Worm (Caenorhabditis elegans) whole organism, dauer: ENCODE results near the gene nspe-6.

ENCODE experiments used
- unc-62 ChIP-seq: sonication (generic microtip); optimal IDR thresholded peaks from 2 replicates; lab custom pipeline; 2017; ENCODE audit warnings: missing biosample characterization, missing genetic modification reagents, missing genetic modification characterization

Gene nspe-6

ce11 chrII:12574668-12575067 lies 41.3 kb downstream of the nspe-6 start, which contains the start of gene Y38E10A.3:
Gene Y38E10A.3, minus strand, starts transcription at chrII:12574768.
- no peak for TF ChIP-seq unc-62

DNA sequence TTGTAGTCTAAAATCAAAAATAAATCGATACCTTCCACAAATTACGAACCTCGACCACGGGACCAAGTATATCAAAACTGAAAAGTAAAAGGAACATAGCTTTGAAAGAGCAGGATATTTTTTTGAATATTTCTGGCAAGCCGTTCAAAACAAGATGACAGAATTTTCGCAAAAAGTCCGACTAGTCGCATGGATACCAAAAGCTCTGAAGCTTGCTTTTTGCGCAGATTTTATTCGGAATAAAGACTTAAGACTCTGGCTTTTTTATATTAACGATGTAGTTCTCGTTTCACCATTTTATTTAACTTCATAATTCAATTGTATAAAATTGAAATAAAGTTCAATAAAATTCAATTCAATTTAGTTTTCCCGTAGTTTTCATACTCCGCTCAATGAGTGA lies 42.4 kb downstream of the nspe-6 start, which contains the start of gene Y38E10A.2:
Gene Y38E10A.2 (minus strand): TSS at position 101 of the 400 bp plus-strand sequence.
- TF ChIP-seq unc-62: no peak

ce11 chrII:12572760-12573159 lies 43.2 kb downstream of the nspe-6 start, which contains the start of gene Y38E10A.35:
Gene Y38E10A.35, minus strand, starts transcription at chrII:12572860.
- TF ChIP-seq unc-62: no peak

ce11 chrII:12570523-12570922 lies 45.5 kb downstream of the nspe-6 start, which contains the start of gene Y38E10A.1:
Gene Y38E10A.1, minus strand, starts transcription at chrII:12570623.
- no peak for TF ChIP-seq unc-62

DNA sequence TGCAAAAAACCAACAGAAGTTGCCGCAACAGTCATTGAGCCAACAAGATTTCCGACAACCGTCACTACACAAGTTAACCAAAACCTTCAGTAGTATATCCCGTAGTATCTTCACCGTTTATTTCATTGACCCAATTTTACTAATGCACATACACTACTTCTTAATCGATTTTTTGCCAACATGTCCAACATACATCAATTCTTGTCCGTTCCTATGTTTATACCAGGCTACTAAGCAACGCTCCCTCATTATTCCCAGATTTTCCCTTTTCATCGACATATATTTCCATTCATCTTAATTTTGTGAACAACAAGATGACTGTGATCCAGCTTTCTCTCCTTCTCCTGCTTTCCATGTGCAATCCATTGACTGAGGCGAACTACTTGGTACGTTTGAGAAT lies 50.1 kb downstream of the nspe-6 start, which contains the start of gene F49C5.7:
Gene F49C5.7 (plus strand): TSS at position 301 of the 400 bp plus-strand sequence.
- no peak for TF ChIP-seq unc-62
